Worm (Caenorhabditis elegans): Measurements from ENCODE around the gene clec-84.

Gene clec-84

ce11 chrIV:2842162-2842561 lies at the start of gene clec-84:
Gene clec-84 (plus strand): TSS chrIV:2842462.
- TF ChIP-seq set-16 (GFP tag; IDR thresholded peaks at IDR 0.05): no peak
- TF ChIP-seq ctbp-1 (GFP tag; IDR thresholded peaks at IDR 0.05): no peak

ce11 chrIV:2793956-2794355 lies 48.3 kb upstream of the clec-84 start:
- TF ChIP-seq hif-1 (tag; optimal IDR thresholded peaks at IDR 0.05): no peak
- TF ChIP-seq lin-13 (GFP tag; optimal IDR thresholded peaks at IDR 0.05): no peak
- TF ChIP-seq nhr-48 (tag; optimal IDR thresholded peaks at IDR 0.05): no peak
- no peak for TF ChIP-seq snpc-4 (tag; optimal IDR thresholded peaks at IDR 0.05)
- no peak for TF ChIP-seq mxl-2 (GFP tag; conservative IDR thresholded peaks at IDR 0.05)
- TF ChIP-seq dpl-1 (GFP tag; optimal IDR thresholded peaks at IDR 0.05): no peak
- TF ChIP-seq jun-1 (tag; optimal IDR thresholded peaks at IDR 0.05): no peak
- TF ChIP-seq unc-130 (GFP tag; optimal IDR thresholded peaks at IDR 0.05): no peak
- no peak for TF ChIP-seq daf-8 (GFP tag; IDR thresholded peaks at IDR 0.05)
- no peak for TF ChIP-seq nhr-41 (GFP tag; IDR thresholded peaks at IDR 0.05)
- no peak for TF ChIP-seq mes-2 (tag; optimal IDR thresholded peaks at IDR 0.05; ENCODE audit: poor library complexity, severe bottlenecking)
- no peak for TF ChIP-seq unc-39 (tag; optimal IDR thresholded peaks at IDR 0.05)
- no peak for TF ChIP-seq lsy-2 (tag; optimal IDR thresholded peaks at IDR 0.05)
- TF ChIP-seq dmd-8 (GFP tag; IDR thresholded peaks at IDR 0.05): no peak
- TF ChIP-seq dmd-9 (GFP tag; IDR thresholded peaks at IDR 0.05): no peak
- TF ChIP-seq F44E2.7 (GFP tag; IDR thresholded peaks at IDR 0.05): no peak
- no peak for TF ChIP-seq mxl-3 (GFP tag; optimal IDR thresholded peaks at IDR 0.05)

ce11 chrIV:2798339-2798738 lies 43.9 kb upstream of the clec-84 start, which contains the start of gene Y54G2A.52:
Gene Y54G2A.52 (minus strand): TSS chrIV:2798686.
- TF ChIP-seq R02D3.7 (tag; optimal IDR thresholded peaks at IDR 0.05): no peak
- peak in 1 of 2 experiments; percentile 38 for TF ChIP-seq unc-62 (GFP tag; optimal IDR thresholded peaks at IDR 0.05 in 1 of 2)
- no peak for TF ChIP-seq unc-62 (tag; optimal IDR thresholded peaks at IDR 0.05)
- peak; percentile 63 for TF ChIP-seq pqm-1 (tag; optimal IDR thresholded peaks at IDR 0.05)
- peak; percentile 87 for TF ChIP-seq dve-1 (tag; optimal IDR thresholded peaks at IDR 0.05; ENCODE audit: insufficient read depth)
- peak; percentile 35 for TF ChIP-seq nhr-28 (tag; optimal IDR thresholded peaks at IDR 0.05)
- TF ChIP-seq php-3 (GFP tag; IDR thresholded peaks at IDR 0.05): peak; percentile 37; the same call in 1 of the 2 replicates
- peak; percentile 56 for TF ChIP-seq hlh-30 (tag; optimal IDR thresholded peaks at IDR 0.05; ENCODE audit: insufficient read depth)
- TF ChIP-seq dmd-6 (GFP tag; IDR thresholded peaks at IDR 0.05): peak; percentile 52; the same call in 1 of the 2 replicates
- TF ChIP-seq rbr-2 (tag; optimal IDR thresholded peaks at IDR 0.05): no peak
- TF ChIP-seq daf-16 (GFP tag; optimal IDR thresholded peaks at IDR 0.05): peak in 1 of 2 experiments; percentile 57
- TF ChIP-seq daf-16 (tag; optimal IDR thresholded peaks at IDR 0.05): peak; percentile 97
- peak; percentile 44 for TF ChIP-seq ztf-7 (tag; optimal IDR thresholded peaks at IDR 0.05)
- TF ChIP-seq T20F7.1 (GFP tag; optimal IDR thresholded peaks at IDR 0.05): no peak
- TF ChIP-seq hlh-11 (tag; optimal IDR thresholded peaks at IDR 0.05): peak; percentile 53

ce11 chrIV:2799389-2799788 lies 42.9 kb upstream of the clec-84 start, which contains the start of gene Y54G2A.10:
Gene Y54G2A.10 (plus strand): TSS chrIV:2799689.
- TF ChIP-seq madf-5 (GFP tag; IDR thresholded peaks at IDR 0.05) (no peak), aly-2 (tag; optimal IDR thresholded peaks at IDR 0.05) (no peak), nhr-25 (tag; optimal IDR thresholded peaks at IDR 0.05; ENCODE audit: borderline replicate concordance, insufficient read depth) (no peak), fos-1 (tag; optimal IDR thresholded peaks at IDR 0.05) (no peak), lir-3 (tag; optimal IDR thresholded peaks at IDR 0.05) (no peak), lin-38 (GFP tag; IDR thresholded peaks at IDR 0.05) (no peak), zfp-2 (tag; optimal IDR thresholded peaks at IDR 0.05) (no peak), nhr-42 (GFP tag; IDR thresholded peaks at IDR 0.05) (no peak), tag-97 (GFP tag; IDR thresholded peaks at IDR 0.05) (no peak), mep-1 (tag; optimal IDR thresholded peaks at IDR 0.05) (no peak), jun-1 (tag; optimal IDR thresholded peaks at IDR 0.05) (no peak)

All from whole organism, L4 larva.